Worm (Caenorhabditis elegans) whole organism, midembryonic: Measurements from ENCODE around the gene alkb-7.

Experiments
- T22C8.4 ChIP-seq: fragments of 200-800 bp; sonication (Bioruptor generic); IDR thresholded peaks from 2 replicates; pipeline ENCODE4 v1.3.6; 2022; ENCODE audit warnings: missing genetic modification characterization, missing compliant biosample characterization
- cog-1 ChIP-seq: sonication (generic microtip); optimal IDR thresholded peaks from 2 replicates; lab custom pipeline; 2016; ENCODE audit warnings: missing genetic modification characterization, missing compliant biosample characterization
- flt-1 ChIP-seq: fragments of 200-800 bp; sonication (Bioruptor generic); IDR thresholded peaks from 2 replicates; pipeline ENCODE4 v1.3.6; 2022; ENCODE audit warnings: missing genetic modification characterization, missing compliant biosample characterization
- klf-2 ChIP-seq: fragments of 200-800 bp; sonication (Bioruptor generic); conservative IDR thresholded peaks from 2 replicates; pipeline ENCODE4 v1.3.6; 2022; ENCODE audit warnings: missing genetic modification reagents, missing genetic modification characterization, missing compliant biosample characterization
- med-1 ChIP-seq: sonication (generic microtip); optimal IDR thresholded peaks from 2 replicates; lab custom pipeline; 2017; ENCODE audit warnings: missing genetic modification characterization, mild to moderate bottlenecking, missing compliant biosample characterization, antibody characterized with exemption, missing genetic modification reagents; ENCODE audit not compliant: insufficient read depth
- ref-1 ChIP-seq: fragments of 200-800 bp; sonication (Bioruptor generic); conservative IDR thresholded peaks from 2 replicates; pipeline ENCODE4 v1.3.6; 2022; ENCODE audit warnings: missing genetic modification reagents, missing genetic modification characterization, missing compliant biosample characterization
- tab-1 ChIP-seq: fragments of 200-800 bp; sonication (Bioruptor generic); IDR thresholded peaks from 2 replicates; pipeline ENCODE4 v1.3.6; 2022; ENCODE audit warnings: missing genetic modification characterization, missing compliant biosample characterization
- ztf-23 ChIP-seq: fragments of 200-800 bp; sonication (Bioruptor generic); IDR thresholded peaks from 2 replicates; pipeline ENCODE4 v1.3.6; 2022; ENCODE audit warnings: missing genetic modification reagents, missing genetic modification characterization, missing compliant biosample characterization
- ztf-29 ChIP-seq: fragments of 200-800 bp; sonication (Bioruptor generic); IDR thresholded peaks from 2 replicates; pipeline ENCODE4 v1.3.6; 2022; ENCODE audit warnings: missing genetic modification reagents, missing genetic modification characterization, missing compliant biosample characterization

- no peak for TF ChIP-seq tab-1 (GFP tag; lab: Robert Waterston, UW)
- TF ChIP-seq med-1: no peak
- no peak for TF ChIP-seq T22C8.4
- no peak for TF ChIP-seq flt-1 (GFP tag; lab: Robert Waterston, UW)
- no peak for TF ChIP-seq klf-2 (GFP tag; lab: Robert Waterston, UW)
- TF ChIP-seq ztf-23 (GFP tag; lab: Robert Waterston, UW): no peak
- no peak for TF ChIP-seq ztf-29
- TF ChIP-seq cog-1 (tag; lab: Kevin White, UChicago): no peak
- TF ChIP-seq ref-1 (GFP tag; lab: Robert Waterston, UW): no peak
Measured at ce11 chrII:12830347-12830746, 42.4 kb upstream of the alkb-7 start, which contains the start of gene bcmo-1.
